Worm (Caenorhabditis elegans) whole organism, L3 larva: Measurements from ENCODE around the gene fis-2.
A peak's percentile ranks its signal among the peaks of the same experiment; 100 is the strongest.

Source experiments
- R02D3.7 ChIP-seq: fragments of 150-350 bp; optimal IDR thresholded peaks from 2 replicates; lab custom pipeline; 2014; ENCODE audit warnings: missing biosample characterization, missing genetic modification characterization
- ZK546.5 ChIP-seq: sonication (generic microtip); optimal IDR thresholded peaks from 2 replicates; lab custom pipeline; 2017; ENCODE audit warnings: missing biosample characterization, missing genetic modification characterization
- aly-2 ChIP-seq: fragments of 150-350 bp; optimal IDR thresholded peaks from 2 replicates; lab custom pipeline; 2014; ENCODE audit warnings: missing biosample characterization, missing genetic modification characterization
- ama-1 ChIP-seq: fragments of 150-350 bp; optimal IDR thresholded peaks from 2 replicates; lab custom pipeline; 2018
- ceh-16 ChIP-seq: sonication (generic microtip); optimal IDR thresholded peaks from 2 replicates; lab custom pipeline; 2017; ENCODE audit warnings: missing biosample characterization, missing genetic modification characterization
- ceh-28 ChIP-seq: fragments of 150-350 bp; optimal IDR thresholded peaks from 2 replicates; lab custom pipeline; 2014; ENCODE audit warnings: missing biosample characterization, missing genetic modification reagents, missing genetic modification characterization
- ceh-82 ChIP-seq: fragments of 150-350 bp; optimal IDR thresholded peaks from 2 replicates; lab custom pipeline; 2014; ENCODE audit warnings: missing biosample characterization, missing genetic modification characterization
- ceh-9 ChIP-seq: sonication (generic microtip); optimal IDR thresholded peaks from 2 replicates; lab custom pipeline; 2018; ENCODE audit warnings: missing biosample characterization, missing genetic modification characterization
- egl-5 ChIP-seq: fragments of 150-350 bp; optimal IDR thresholded peaks from 2 replicates; lab custom pipeline; 2017; ENCODE audit warnings: missing biosample characterization, missing genetic modification reagents, missing genetic modification characterization, inconsistent platforms
- elt-1 ChIP-seq: fragments of 150-350 bp; optimal IDR thresholded peaks from 2 replicates; lab custom pipeline; 2014; ENCODE audit warnings: missing biosample characterization, missing genetic modification characterization
- elt-2 ChIP-seq: sonication (generic microtip); optimal IDR thresholded peaks from 2 replicates; lab custom pipeline; 2016; ENCODE audit warnings: missing genetic modification reagents, mild to moderate bottlenecking, missing genetic modification characterization, missing compliant biosample characterization
- elt-3 ChIP-seq, 3 experiments: fragments of 150-350 bp in 1 of 3; sonication (generic microtip) in 2 of 3; optimal IDR thresholded peaks; 2 replicates in 2 of 3; 4 replicates in 1 of 3; lab custom pipeline; 2014 to 2017; ENCODE audit warnings: missing biosample characterization in 3 of 3, missing genetic modification characterization in 3 of 3
- eor-1 ChIP-seq, 2 experiments: fragments of 150-350 bp; optimal IDR thresholded peaks; 2 replicates each; lab custom pipeline; 2014 to 2018; ENCODE audit warnings: missing biosample characterization in 2 of 2, missing genetic modification characterization in 2 of 2
- fkh-2 ChIP-seq: fragments of 150-350 bp; optimal IDR thresholded peaks from 2 replicates; lab custom pipeline; 2014; ENCODE audit warnings: missing biosample characterization, missing genetic modification reagents, missing genetic modification characterization
- fos-1 ChIP-seq: fragments of 150-350 bp; optimal IDR thresholded peaks from 2 replicates; lab custom pipeline; 2014; ENCODE audit warnings: missing biosample characterization, missing genetic modification characterization
- hmg-11 ChIP-seq: sonication (generic microtip); optimal IDR thresholded peaks from 2 replicates; lab custom pipeline; 2016; ENCODE audit warnings: missing genetic modification characterization, missing compliant biosample characterization
- lin-15B ChIP-seq: fragments of 150-350 bp; optimal IDR thresholded peaks from 2 replicates; lab custom pipeline; 2014; ENCODE audit warnings: missing biosample characterization, missing genetic modification characterization
- lin-39 ChIP-seq: fragments of 150-350 bp; optimal IDR thresholded peaks from 2 replicates; lab custom pipeline; 2018; ENCODE audit warnings: missing biosample characterization, missing genetic modification reagents, missing genetic modification characterization
- mdl-1 ChIP-seq: fragments of 150-350 bp; optimal IDR thresholded peaks from 2 replicates; lab custom pipeline; 2014; ENCODE audit warnings: missing biosample characterization, missing genetic modification characterization
- mml-1 ChIP-seq: fragments of 150-350 bp; sonication (generic microtip); optimal IDR thresholded peaks from 3 replicates; lab custom pipeline; 2014; ENCODE audit warnings: missing biosample characterization, missing genetic modification characterization
- nfya-1 ChIP-seq: sonication (generic microtip); optimal IDR thresholded peaks from 2 replicates; lab custom pipeline; 2017; ENCODE audit warnings: missing genetic modification characterization, mild to moderate bottlenecking, missing compliant biosample characterization, antibody characterized with exemption, moderate library complexity; ENCODE audit not compliant: insufficient read depth
- nhr-11 ChIP-seq: fragments of 150-350 bp; optimal IDR thresholded peaks from 2 replicates; lab custom pipeline; 2014; ENCODE audit warnings: missing biosample characterization, missing genetic modification characterization
- nhr-23 ChIP-seq: fragments of 150-350 bp; optimal IDR thresholded peaks from 2 replicates; lab custom pipeline; 2014; ENCODE audit warnings: missing biosample characterization, missing genetic modification reagents, missing genetic modification characterization
- nhr-237 ChIP-seq: fragments of 150-350 bp; optimal IDR thresholded peaks from 2 replicates; lab custom pipeline; 2014; ENCODE audit warnings: missing biosample characterization, missing genetic modification characterization
- nhr-25 ChIP-seq: sonication (generic microtip); optimal IDR thresholded peaks from 2 replicates; lab custom pipeline; 2017; ENCODE audit warnings: missing biosample characterization, missing genetic modification characterization
- nhr-28 ChIP-seq: fragments of 150-350 bp; optimal IDR thresholded peaks from 2 replicates; lab custom pipeline; 2014; ENCODE audit warnings: missing biosample characterization, missing genetic modification characterization
- nhr-43 ChIP-seq: sonication (generic microtip); optimal IDR thresholded peaks from 2 replicates; lab custom pipeline; 2016; ENCODE audit warnings: mild to moderate bottlenecking, missing genetic modification characterization, missing compliant biosample characterization; ENCODE audit not compliant: poor library complexity, severe bottlenecking
- nhr-76 ChIP-seq: fragments of 150-350 bp; sonication (generic microtip); optimal IDR thresholded peaks from 5 replicates; lab custom pipeline; 2014; ENCODE audit warnings: missing biosample characterization, missing genetic modification characterization
- pha-4 ChIP-seq: fragments of 150-350 bp; optimal IDR thresholded peaks from 2 replicates; lab custom pipeline; 2014; ENCODE audit warnings: missing biosample characterization, missing genetic modification reagents, missing genetic modification characterization
- pqm-1 ChIP-seq: fragments of 150-350 bp; optimal IDR thresholded peaks from 2 replicates; lab custom pipeline; 2017; ENCODE audit warnings: missing biosample characterization, missing genetic modification characterization, inconsistent platforms
- sea-2 ChIP-seq: fragments of 150-350 bp; sonication (generic microtip); optimal IDR thresholded peaks from 4 replicates; lab custom pipeline; 2014; ENCODE audit warnings: missing biosample characterization, missing genetic modification reagents, missing genetic modification characterization
- skn-1 ChIP-seq: fragments of 150-350 bp; optimal IDR thresholded peaks from 2 replicates; lab custom pipeline; 2014; ENCODE audit warnings: missing biosample characterization, missing genetic modification characterization
- snpc-4 ChIP-seq: fragments of 150-350 bp; optimal IDR thresholded peaks from 2 replicates; lab custom pipeline; 2014; ENCODE audit warnings: missing biosample characterization, missing genetic modification characterization
- tbx-2 ChIP-seq: sonication (generic microtip); optimal IDR thresholded peaks from 2 replicates; lab custom pipeline; 2016; ENCODE audit warnings: mild to moderate bottlenecking, missing genetic modification characterization, missing compliant biosample characterization
- unc-39 ChIP-seq: sonication (generic microtip); optimal IDR thresholded peaks from 4 replicates; lab custom pipeline; 2017; ENCODE audit warnings: missing biosample characterization, missing genetic modification characterization
- unc-62 ChIP-seq: fragments of 150-350 bp; sonication (generic microtip); optimal IDR thresholded peaks from 4 replicates; lab custom pipeline; 2014; ENCODE audit warnings: missing biosample characterization, missing genetic modification reagents, missing genetic modification characterization
- zag-1 ChIP-seq: fragments of 150-350 bp; optimal IDR thresholded peaks from 2 replicates; lab custom pipeline; 2014; ENCODE audit warnings: missing biosample characterization, missing genetic modification characterization
- ztf-11 ChIP-seq: fragments of 150-350 bp; optimal IDR thresholded peaks from 2 replicates; lab custom pipeline; 2014; ENCODE audit warnings: missing biosample characterization, missing genetic modification characterization
- ztf-4 ChIP-seq: fragments of 150-350 bp; optimal IDR thresholded peaks from 2 replicates; lab custom pipeline; 2014; ENCODE audit warnings: missing biosample characterization, missing genetic modification characterization

The fis-2 gene

ce11 chrX:8299554-8299953 is 14.5 kb upstream of the fis-2 start, which contains the start of gene ced-13:
Gene ced-13 (minus strand): TSS chrX:8299654.
- TF ChIP-seq ceh-16 (tag; lab: Kevin White, UChicago) = no peak
- no peak for TF ChIP-seq skn-1 (tag; lab: Kevin White, UChicago)
- no peak for TF ChIP-seq lin-39 (tag; lab: Kevin White, UChicago)
- TF ChIP-seq fos-1 (tag; lab: Kevin White, UChicago) = no peak
- no peak for TF ChIP-seq sea-2 (GFP tag; lab: Kevin White, UChicago)
- no peak for TF ChIP-seq ceh-82 (tag; lab: Kevin White, UChicago)
- TF ChIP-seq eor-1 (tag; optimal IDR thresholded peaks at IDR 0.05; lab: Kevin White, UChicago) = no peak
- TF ChIP-seq fkh-2 (tag; lab: Kevin White, UChicago) = no peak
- TF ChIP-seq ZK546.5 (tag; lab: Kevin White, UChicago) = no peak
- TF ChIP-seq elt-3 (tag; optimal IDR thresholded peaks at IDR 0.05; lab: Kevin White, UChicago) = no peak
- TF ChIP-seq snpc-4 (tag; lab: Kevin White, UChicago) = no peak
- TF ChIP-seq pha-4 (tag; lab: Kevin White, UChicago) = no peak
- no peak for TF ChIP-seq nhr-25 (tag; lab: Kevin White, UChicago)
- TF ChIP-seq nhr-43 (tag; lab: Kevin White, UChicago) = no peak
- TF ChIP-seq mdl-1 = no peak
- TF ChIP-seq ceh-28 (tag; lab: Kevin White, UChicago) = no peak
- no peak for TF ChIP-seq R02D3.7
- no peak for TF ChIP-seq nhr-11 (tag; lab: Kevin White, UChicago)
- TF ChIP-seq ama-1 (lab: Kevin White, UChicago) = no peak
- TF ChIP-seq zag-1 (tag; lab: Kevin White, UChicago) = no peak

ce11 chrX:8297333-8297732 is 12.3 kb upstream of the fis-2 start:
- TF ChIP-seq nfya-1 (tag; lab: Kevin White, UChicago) = no peak
- no peak for TF ChIP-seq zag-1 (tag; lab: Kevin White, UChicago)
- TF ChIP-seq mdl-1 = no peak
- no peak for TF ChIP-seq elt-2
- no peak for TF ChIP-seq pqm-1 (tag; lab: Kevin White, UChicago)
- TF ChIP-seq R02D3.7 = no peak
- TF ChIP-seq unc-39 = no peak
- TF ChIP-seq nhr-28 (tag; lab: Kevin White, UChicago) = no peak
- TF ChIP-seq lin-15B = no peak
- TF ChIP-seq unc-62 = no peak
- TF ChIP-seq ama-1 (lab: Kevin White, UChicago) = no peak
- TF ChIP-seq lin-39 (tag; lab: Kevin White, UChicago) = no peak
- TF ChIP-seq mml-1 (tag; lab: Kevin White, UChicago) = no peak
- no peak for TF ChIP-seq ztf-4 (tag; lab: Kevin White, UChicago)
- TF ChIP-seq, all 47 proteins: peak for 0

ce11 chrX:8294586-8294985 is 9.6 kb upstream of the fis-2 start, which contains the start of gene R09F10.3:
Gene R09F10.3 (plus strand): TSS chrX:8294625.
- TF ChIP-seq tbx-2 (tag; lab: Kevin White, UChicago) (no peak), nhr-25 (tag; lab: Kevin White, UChicago) (no peak), ceh-16 (tag; lab: Kevin White, UChicago) (no peak), nhr-11 (tag; lab: Kevin White, UChicago) (no peak), nhr-76 (no peak), unc-39 (no peak), snpc-4 (tag; lab: Kevin White, UChicago) (no peak), aly-2 (tag; lab: Kevin White, UChicago) (no peak), pqm-1 (tag; lab: Kevin White, UChicago) (no peak), ceh-28 (tag; lab: Kevin White, UChicago) (no peak), eor-1 (tag; optimal IDR thresholded peaks at IDR 0.05; lab: Kevin White, UChicago) (no peak), hmg-11 (no peak)
- TF ChIP-seq, all 47 proteins: peak for 0

ce11 chrX:8286740-8287299 is 1.8 kb upstream of the fis-2 start, which contains the start of gene sec-16A.2:
Gene sec-16A.2 (plus strand): TSS chrX:8287249.
- TF ChIP-seq ztf-11 (tag; lab: Kevin White, UChicago) (no peak), nhr-11 (tag; lab: Kevin White, UChicago) (peak; percentile 15), unc-62 (no peak), elt-2 (peak; percentile 53), nhr-76 (no peak), snpc-4 (tag; lab: Kevin White, UChicago) (peak; percentile 57), eor-1 (tag; optimal IDR thresholded peaks at IDR 0.05; lab: Kevin White, UChicago) (no peak), mml-1 (tag; lab: Kevin White, UChicago) (no peak), R02D3.7 (peak; percentile 64), tbx-2 (tag; lab: Kevin White, UChicago) (no peak), ceh-16 (tag; lab: Kevin White, UChicago) (no peak), mdl-1 (no peak), nhr-43 (tag; lab: Kevin White, UChicago) (peak; percentile 27), nhr-25 (tag; lab: Kevin White, UChicago) (peak; percentile 80), sea-2 (GFP tag; lab: Kevin White, UChicago) (no peak), nhr-28 (tag; lab: Kevin White, UChicago) (no peak), ZK546.5 (tag; lab: Kevin White, UChicago) (no peak), ceh-9 (tag; lab: Kevin White, UChicago) (no peak), lin-39 (tag; lab: Kevin White, UChicago) (peak; percentile 97), pqm-1 (tag; lab: Kevin White, UChicago) (peak; percentile 37), ztf-4 (tag; lab: Kevin White, UChicago) (no peak), hmg-11 (peak; percentile 70), elt-1 (tag; lab: Kevin White, UChicago) (no peak), nfya-1 (tag; lab: Kevin White, UChicago) (peak; percentile 77), ceh-82 (tag; lab: Kevin White, UChicago) (no peak), ceh-28 (tag; lab: Kevin White, UChicago) (peak; percentile 49), nhr-23 (tag; lab: Kevin White, UChicago) (peak; percentile 79), lin-15B (peak; percentile 88), unc-39 (no peak), pha-4 (tag; lab: Kevin White, UChicago) (peak; percentile 91), nhr-237 (tag; lab: Kevin White, UChicago) (no peak), egl-5 (tag; lab: Kevin White, UChicago) (peak; percentile 95), fos-1 (tag; lab: Kevin White, UChicago) (no peak), elt-3 (tag; optimal IDR thresholded peaks at IDR 0.05; lab: Kevin White, UChicago) (no peak)
